Worm (Caenorhabditis elegans) whole organism, L1 larva: ENCODE measurements around the gene magu-4.

Source experiments
- C04F5.9 ChIP-seq: sonication (generic microtip); optimal IDR thresholded peaks from 2 replicates; lab custom pipeline; 2016; ENCODE audit warnings: missing genetic modification characterization, missing compliant biosample characterization
- lin-13 ChIP-seq: fragments of 150-350 bp; optimal IDR thresholded peaks from 2 replicates; lab custom pipeline; 2014; ENCODE audit warnings: missing biosample characterization, missing genetic modification reagents, missing genetic modification characterization
- mep-1 ChIP-seq: fragments of 150-350 bp; optimal IDR thresholded peaks from 2 replicates; lab custom pipeline; 2014; ENCODE audit warnings: missing biosample characterization, missing genetic modification characterization
- snpc-4 ChIP-seq: fragments of 150-350 bp; optimal IDR thresholded peaks from 2 replicates; lab custom pipeline; 2014; ENCODE audit warnings: missing biosample characterization, missing genetic modification characterization
- sup-37 ChIP-seq: fragments of 200-800 bp; sonication (Bioruptor generic); optimal IDR thresholded peaks from 2 replicates; lab custom pipeline; 2018; ENCODE audit warnings: mild to moderate bottlenecking, missing genetic modification characterization, missing compliant biosample characterization
- zag-1 ChIP-seq: fragments of 150-350 bp; optimal IDR thresholded peaks from 2 replicates; lab custom pipeline; 2014; ENCODE audit warnings: missing biosample characterization, missing genetic modification characterization
- ztf-11 ChIP-seq, 2 experiments: sonication (generic microtip); optimal IDR thresholded peaks; 2 replicates each; lab custom pipeline; 2016 to 2017; ENCODE audit warnings: missing genetic modification characterization in 2 of 2, missing biosample characterization in 1 of 2, missing compliant biosample characterization in 1 of 2

DNA sequence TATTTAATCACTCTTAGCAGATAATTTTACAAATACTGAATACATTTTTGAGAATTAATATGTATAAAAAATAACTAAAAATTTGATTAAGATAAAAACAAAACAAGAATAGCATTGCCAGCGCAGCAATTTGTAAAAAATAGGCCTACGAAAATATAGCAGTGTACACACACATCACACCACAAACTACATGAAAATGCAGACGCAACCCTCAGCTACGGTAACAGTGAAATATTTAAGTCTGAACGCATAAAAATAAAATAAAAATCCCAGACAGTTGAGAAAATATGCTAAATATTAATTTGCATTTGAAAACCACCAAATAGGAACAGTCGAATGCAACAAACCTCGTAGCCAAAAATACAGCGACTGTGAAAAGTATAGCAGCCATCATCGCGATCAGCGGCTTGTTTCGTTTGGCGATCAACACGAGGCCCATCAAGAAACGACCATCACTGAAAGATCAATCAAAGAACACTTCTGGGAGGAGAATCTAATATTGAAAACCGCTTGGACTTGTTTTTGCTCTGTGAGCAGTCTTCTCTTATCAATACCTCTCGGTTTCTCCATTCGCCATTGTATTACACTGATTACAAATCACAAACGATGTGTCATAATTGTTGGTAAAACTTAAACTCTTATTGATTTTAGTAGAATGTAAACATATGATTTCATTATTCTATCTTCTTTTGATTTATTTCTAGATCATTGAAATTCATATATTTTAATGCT is 10.9 kb upstream of the magu-4 start, which contains the start of gene pyp-1:
- TF ChIP-seq C04F5.9 (no peak), ztf-11 (tag; optimal IDR thresholded peaks at IDR 0.05; lab: Kevin White, UChicago) (no peak), mep-1 (tag; lab: Kevin White, UChicago) (peak; percentile 46), lin-13 (GFP tag; lab: Kevin White, UChicago) (no peak), sup-37 (GFP tag; lab: Kevin White, UChicago) (no peak), zag-1 (no peak), snpc-4 (tag; lab: Kevin White, UChicago) (no peak)
